Worm (Caenorhabditis elegans): Measurements from ENCODE around the gene C17C3.24.

DNA sequence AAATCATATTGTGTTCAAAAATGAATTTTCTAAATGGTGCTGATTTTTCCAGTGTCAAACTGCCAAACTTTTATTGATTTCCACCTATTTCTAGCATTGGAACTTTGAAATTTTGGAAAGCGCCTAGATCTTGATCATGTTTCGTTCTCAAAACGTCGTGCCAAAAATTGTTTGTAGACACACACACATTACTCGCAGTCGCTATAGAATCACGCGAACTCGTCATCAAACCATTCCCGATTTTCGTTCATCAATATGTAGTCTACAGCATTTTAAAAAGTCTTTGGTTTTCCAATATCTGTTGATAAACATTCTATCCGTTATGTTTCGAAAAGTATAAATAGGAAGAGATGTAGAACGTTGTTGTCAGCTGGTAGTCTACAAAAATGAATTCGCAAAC is 28.7 kb upstream of the C17C3.24 start, which contains the start of the genes C17C3.1 and C17C3.15:
- no peak for TF ChIP-seq pqm-1 (tag; optimal IDR thresholded peaks at IDR 0.05)
- no peak for TF ChIP-seq pha-4 (tag; optimal IDR thresholded peaks at IDR 0.05)
- TF ChIP-seq nhr-11 (tag; optimal IDR thresholded peaks at IDR 0.05) = no peak
- TF ChIP-seq hlh-8 (tag; optimal IDR thresholded peaks at IDR 0.05) = no peak
- TF ChIP-seq ama-1 (optimal IDR thresholded peaks at IDR 0.05) = no peak
- TF ChIP-seq T23F11.4 (GFP tag; optimal IDR thresholded peaks at IDR 0.05) = no peak
- TF ChIP-seq elt-2 (tag; optimal IDR thresholded peaks at IDR 0.05) = no peak
- TF ChIP-seq K02D7.2 (tag; optimal IDR thresholded peaks at IDR 0.05) = no peak
- TF ChIP-seq ztf-16 (tag; optimal IDR thresholded peaks at IDR 0.05) = no peak
- TF ChIP-seq C38D4.7 (GFP tag; optimal IDR thresholded peaks at IDR 0.05) = no peak
- TF ChIP-seq pag-3 (tag; optimal IDR thresholded peaks at IDR 0.05; ENCODE audit: borderline replicate concordance) = no peak
- no peak for TF ChIP-seq unc-86 (tag; optimal IDR thresholded peaks at IDR 0.05)
- no peak for TF ChIP-seq ceh-34 (tag; optimal IDR thresholded peaks at IDR 0.05)
- no peak for TF ChIP-seq ceh-18 (tag; optimal IDR thresholded peaks at IDR 0.05)

All from whole organism, late embryonic.